Worm (Caenorhabditis elegans): Measurements from ENCODE around the gene unc-64.

ce11 chrIII:13262987-13263386, 14.1 kb upstream of the unc-64 start, which contains the start of gene F56A8.4:
- no peak for TF ChIP-seq fkh-10 (GFP tag; optimal IDR thresholded peaks at IDR 0.05)
- no peak for TF ChIP-seq lin-13 (GFP tag; optimal IDR thresholded peaks at IDR 0.05)
- no peak for TF ChIP-seq unc-98 (GFP tag; IDR thresholded peaks at IDR 0.05)
- no peak for TF ChIP-seq nhr-47 (tag; optimal IDR thresholded peaks at IDR 0.05)
- no peak for TF ChIP-seq nhr-28 (tag; optimal IDR thresholded peaks at IDR 0.05)
- no peak for TF ChIP-seq ama-1 (optimal IDR thresholded peaks at IDR 0.05)
- TF ChIP-seq sox-4 (tag; optimal IDR thresholded peaks at IDR 0.05) = no peak
- TF ChIP-seq mep-1 (tag; optimal IDR thresholded peaks at IDR 0.05) = no peak
